Worm (Caenorhabditis elegans) whole organism, L4/young adult: Measurements from ENCODE around the gene cutl-9.

Source experiments
- W03F9.2 ChIP-seq: fragments of 150-350 bp; optimal IDR thresholded peaks from 2 replicates; lab custom pipeline; 2014; ENCODE audit warnings: missing biosample characterization, missing genetic modification characterization
- dao-5 ChIP-seq: sonication (generic microtip); optimal IDR thresholded peaks from 2 replicates; lab custom pipeline; 2016; ENCODE audit warnings: missing genotype, missing genetic modification characterization, moderate library complexity, missing compliant biosample characterization

- TF ChIP-seq dao-5: no peak
- TF ChIP-seq W03F9.2 (tag; lab: Kevin White, UChicago): no peak
Observed at ce11 chrII:10596462-10596861, 25.6 kb upstream of the cutl-9 start, which contains the start of gene C14A4.7.
